Worm (Caenorhabditis elegans): Measurements from ENCODE around the gene T13F2.2.

The T13F2.2 gene

ce11 chrIV:9833337-9833736 lies 36.2 kb upstream of the T13F2.2 start:
- no peak for TF ChIP-seq sptf-1 (tag; optimal IDR thresholded peaks at IDR 0.05)
- TF ChIP-seq egl-13 (tag; optimal IDR thresholded peaks at IDR 0.05) = no peak
- TF ChIP-seq ceh-63 (GFP tag; optimal IDR thresholded peaks at IDR 0.05) = no peak
- no peak for TF ChIP-seq dsc-1 (tag; optimal IDR thresholded peaks at IDR 0.05)
- TF ChIP-seq swsn-7 (tag; optimal IDR thresholded peaks at IDR 0.05) = no peak
- TF ChIP-seq zag-1 (tag; optimal IDR thresholded peaks at IDR 0.05) = no peak
- no peak for TF ChIP-seq xbp-1 (tag; optimal IDR thresholded peaks at IDR 0.05)
- no peak for TF ChIP-seq nhr-71 (tag; optimal IDR thresholded peaks at IDR 0.05)
- TF ChIP-seq irx-1 (tag; optimal IDR thresholded peaks at IDR 0.05) = no peak

ce11 chrIV:9832586-9832985 lies 35.4 kb upstream of the T13F2.2 start, which contains the start of gene kin-21:
Gene kin-21, plus strand, starts transcription at chrIV:9832886.
- TF ChIP-seq dpl-1 (GFP tag; optimal IDR thresholded peaks at IDR 0.05) (no peak), nhr-71 (tag; optimal IDR thresholded peaks at IDR 0.05) (no peak), snpc-4 (tag; optimal IDR thresholded peaks at IDR 0.05) (no peak), ceh-8 (GFP tag; optimal IDR thresholded peaks at IDR 0.05) (no peak), ceh-88 (GFP tag; IDR thresholded peaks at IDR 0.05) (no peak), lin-13 (GFP tag; optimal IDR thresholded peaks at IDR 0.05) (no peak), ceh-63 (GFP tag; optimal IDR thresholded peaks at IDR 0.05) (no peak), jun-1 (tag; optimal IDR thresholded peaks at IDR 0.05) (no peak), snu-23 (GFP tag; optimal IDR thresholded peaks at IDR 0.05) (no peak), nhr-12 (tag; optimal IDR thresholded peaks at IDR 0.05) (no peak), lin-35 (GFP tag; optimal IDR thresholded peaks at IDR 0.05) (no peak), sox-4 (tag; optimal IDR thresholded peaks at IDR 0.05) (no peak)

- peak; percentile 57 for TF ChIP-seq elt-2 (tag; optimal IDR thresholded peaks at IDR 0.05)
- TF ChIP-seq nhr-20 (tag; optimal IDR thresholded peaks at IDR 0.05) = no peak
- TF ChIP-seq swsn-7 (tag; optimal IDR thresholded peaks at IDR 0.05) = peak; percentile 25
- peak; percentile 55 for TF ChIP-seq nhr-71 (tag; optimal IDR thresholded peaks at IDR 0.05)
- no peak for TF ChIP-seq hpl-2 (GFP tag; optimal IDR thresholded peaks at IDR 0.05)
- no peak for TF ChIP-seq C04F5.9 (tag; optimal IDR thresholded peaks at IDR 0.05)
- TF ChIP-seq lin-15B (tag; optimal IDR thresholded peaks at IDR 0.05) = peak; percentile 21
- TF ChIP-seq nhr-28 (tag; optimal IDR thresholded peaks at IDR 0.05) = no peak
- TF ChIP-seq fkh-8 (tag; optimal IDR thresholded peaks at IDR 0.05) = peak; percentile 8
- TF ChIP-seq dpl-1 (GFP tag; optimal IDR thresholded peaks at IDR 0.05) = peak; percentile 33 to 73 (median 59)
- no peak for TF ChIP-seq zag-1 (tag; optimal IDR thresholded peaks at IDR 0.05)
- TF ChIP-seq mep-1 (tag; optimal IDR thresholded peaks at IDR 0.05) = no peak
- TF ChIP-seq ets-5 (GFP tag; IDR thresholded peaks at IDR 0.05) = no peak
- TF ChIP-seq lsy-2 (tag; optimal IDR thresholded peaks at IDR 0.05) = peak in 1 of 2 experiments; percentile 53
- peak; percentile 6 for TF ChIP-seq unc-130 (tag; optimal IDR thresholded peaks at IDR 0.05)
- peak; percentile 32 to 69 for TF ChIP-seq efl-1 (optimal IDR thresholded peaks at IDR 0.05)
- TF ChIP-seq efl-1 (GFP tag; optimal IDR thresholded peaks at IDR 0.05 in 1 of 2) = peak; percentile 73 to 95
- no peak for TF ChIP-seq nhr-47 (tag; optimal IDR thresholded peaks at IDR 0.05)
- TF ChIP-seq lin-35 (GFP tag; optimal IDR thresholded peaks at IDR 0.05) = peak; percentile 40 to 63
- no peak for TF ChIP-seq elt-3 (tag; optimal IDR thresholded peaks at IDR 0.05)
- peak; percentile 2 for TF ChIP-seq tbx-2 (tag; optimal IDR thresholded peaks at IDR 0.05)
- peak; percentile 9 for TF ChIP-seq xbp-1 (tag; optimal IDR thresholded peaks at IDR 0.05)
These were observed 28.1 kb upstream of the T13F2.2 start, which contains the start of gene mtr-4 for ce11 chrIV:9825196-9825744. Gene mtr-4, plus strand, starts transcription at chrIV:9825694.

- TF ChIP-seq efl-1 (optimal IDR thresholded peaks at IDR 0.05) = no peak
- TF ChIP-seq efl-1 (GFP tag; optimal IDR thresholded peaks at IDR 0.05 in 1 of 2) = peak in 1 of 2 experiments; percentile 89
- no peak for TF ChIP-seq nhr-237 (tag; optimal IDR thresholded peaks at IDR 0.05)
- TF ChIP-seq zip-4 (GFP tag; optimal IDR thresholded peaks at IDR 0.05) = no peak
- TF ChIP-seq zag-1 (tag; optimal IDR thresholded peaks at IDR 0.05) = no peak
These were observed 27.3 kb upstream of the T13F2.2 start, which contains the start of gene catp-6 for ce11 chrIV:9824480-9824879. Gene catp-6, minus strand, starts transcription at chrIV:9824580.

Data from whole organism, L1 larva.